Fruit fly (Drosophila melanogaster) whole organism, pupa: ENCODE data around the gene dmrt11E.

ENCODE experiments used
- CG10348 ChIP-seq: fragments of 200-800 bp; sonication (Bioruptor generic); IDR thresholded peaks from 2 replicates; pipeline ENCODE4 v1.3.6; 2022; ENCODE audit warnings: missing biosample characterization, missing genetic modification characterization
- CG12605 ChIP-seq: fragments of 200-800 bp; sonication (Bioruptor generic); IDR thresholded peaks from 2 replicates; pipeline ENCODE4 v1.3.6; 2022; ENCODE audit warnings: missing biosample characterization, missing genetic modification characterization
- CG14655 ChIP-seq: fragments of 200-800 bp; sonication (Bioruptor generic); optimal IDR thresholded peaks from 3 replicates; lab custom pipeline; 2017; ENCODE audit warnings: mild to moderate bottlenecking, missing biosample characterization, missing genetic modification reagents, missing genetic modification characterization
- CG15710 ChIP-seq: fragments of 200-800 bp; sonication (Bioruptor generic); optimal IDR thresholded peaks from 2 replicates; lab custom pipeline; 2018; ENCODE audit warnings: missing biosample characterization, mild to moderate bottlenecking, missing genetic modification characterization, moderate library complexity
- CG32121 ChIP-seq: fragments of 200-800 bp; sonication (Bioruptor generic); IDR thresholded peaks from 2 replicates; pipeline ENCODE4 v1.3.6; 2022; ENCODE audit warnings: missing biosample characterization, missing genetic modification characterization
- CG8159 ChIP-seq: fragments of 200-800 bp; sonication (Bioruptor generic); optimal IDR thresholded peaks from 3 replicates; lab custom pipeline; 2018; ENCODE audit warnings: missing biosample characterization, mild to moderate bottlenecking, missing genetic modification characterization, moderate library complexity
- CG9948 ChIP-seq: fragments of 200-800 bp; sonication (Bioruptor generic); optimal IDR thresholded peaks from 2 replicates; lab custom pipeline; 2018; ENCODE audit warnings: missing biosample characterization, mild to moderate bottlenecking, missing genetic modification characterization, moderate library complexity
- EcR ChIP-seq: fragments of 200-800 bp; sonication (Bioruptor generic); optimal IDR thresholded peaks from 3 replicates; lab custom pipeline; 2019; ENCODE audit warnings: missing biosample characterization, missing genetic modification characterization, mild to moderate bottlenecking, moderate library complexity, missing genetic modification reagents
- Snoo ChIP-seq: fragments of 200-800 bp; sonication (Bioruptor generic); optimal IDR thresholded peaks from 3 replicates; lab custom pipeline; 2017; ENCODE audit warnings: missing biosample characterization, mild to moderate bottlenecking, missing genetic modification characterization, inconsistent platforms
- fd96Ca ChIP-seq: fragments of 200-800 bp; sonication (Bioruptor generic); IDR thresholded peaks from 3 replicates; pipeline ENCODE4 v1.3.6; 2022; ENCODE audit warnings: missing biosample characterization, missing genetic modification characterization
- rn ChIP-seq: fragments of 200-800 bp; sonication (Bioruptor generic); IDR thresholded peaks from 2 replicates; pipeline ENCODE4 v1.3.6; 2022; ENCODE audit warnings: missing biosample characterization, missing genetic modification characterization

- TF ChIP-seq Snoo (tag; lab: Kevin White, UChicago) (no peak), fd96Ca (GFP tag; lab: Robert Waterston, UW) (no peak), CG8159 (tag; lab: Kevin White, UChicago) (no peak), CG9948 (tag; lab: Kevin White, UChicago) (peak; percentile 22), CG12605 (GFP tag; lab: Robert Waterston, UW) (no peak), CG10348 (GFP tag; lab: Robert Waterston, UW) (no peak), EcR (GFP tag; lab: Kevin White, UChicago) (no peak), CG15710 (no peak), rn (no peak), CG32121 (GFP tag; lab: Robert Waterston, UW) (no peak), CG14655 (GFP tag; lab: Kevin White, UChicago) (no peak)
Observed at dm6 chrX:13320697-13321445, 47.1 kb upstream of the dmrt11E start.
